Worm (Caenorhabditis elegans): ENCODE data around the gene dhhc-4.

dhhc-4 gene

DNA sequence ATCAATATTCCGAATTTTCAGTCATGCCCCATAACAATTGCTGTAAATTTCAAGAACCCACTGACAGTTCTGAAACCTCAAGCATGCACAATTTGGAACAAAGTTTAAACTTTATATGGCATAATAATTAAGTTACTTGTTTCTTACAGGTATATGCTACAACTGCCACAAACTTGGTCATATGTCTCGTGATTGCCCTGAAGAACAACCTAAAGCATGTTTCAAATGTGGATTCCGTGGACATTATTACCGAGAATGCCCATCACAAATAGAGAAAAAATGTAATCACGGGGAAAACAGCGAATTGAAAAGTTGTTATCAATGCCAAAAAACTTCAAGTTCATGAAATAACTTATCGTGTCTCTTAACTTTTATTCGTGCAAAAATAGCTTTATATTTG lies 45.4 kb upstream of the dhhc-4 start (continued):
- TF ChIP-seq tag-97 (GFP tag; IDR thresholded peaks at IDR 0.05) (no peak), skn-1 (tag; optimal IDR thresholded peaks at IDR 0.05) (no peak), arid-1 (GFP tag; conservative IDR thresholded peaks at IDR 0.05) (no peak), Y48G9A.11 (GFP tag; IDR thresholded peaks at IDR 0.05) (no peak), ceh-28 (tag; optimal IDR thresholded peaks at IDR 0.05) (no peak), dmd-6 (GFP tag; IDR thresholded peaks at IDR 0.05) (peak; percentile 44), daf-19 (GFP tag; conservative IDR thresholded peaks at IDR 0.05) (no peak), hlh-11 (tag; optimal IDR thresholded peaks at IDR 0.05) (peak; percentile 34), php-3 (GFP tag; IDR thresholded peaks at IDR 0.05) (0 out of 2 replicates have a peak, but pooled peaks have one; percentile 55), ztf-11 (tag; optimal IDR thresholded peaks at IDR 0.05) (no peak), nhr-10 (tag; optimal IDR thresholded peaks at IDR 0.05) (no peak), nhr-25 (tag; optimal IDR thresholded peaks at IDR 0.05; ENCODE audit: borderline replicate concordance, insufficient read depth) (no peak), unc-62 (GFP tag; optimal IDR thresholded peaks at IDR 0.05 in 1 of 2) (no peak), unc-62 (tag; optimal IDR thresholded peaks at IDR 0.05) (no peak), ceh-44 (GFP tag; IDR thresholded peaks at IDR 0.05) (no peak), ztf-7 (tag; optimal IDR thresholded peaks at IDR 0.05) (no peak)

- TF ChIP-seq nhr-11 (tag; optimal IDR thresholded peaks at IDR 0.05) (no peak), lsy-2 (tag; optimal IDR thresholded peaks at IDR 0.05) (peak in 1 of 2 experiments; percentile 6), dpl-1 (GFP tag; optimal IDR thresholded peaks at IDR 0.05) (peak; percentile 55), unc-130 (GFP tag; optimal IDR thresholded peaks at IDR 0.05) (no peak), hlh-30 (tag; optimal IDR thresholded peaks at IDR 0.05; ENCODE audit: insufficient read depth) (peak; percentile 39), daf-16 (GFP tag; optimal IDR thresholded peaks at IDR 0.05) (no peak), daf-16 (tag; optimal IDR thresholded peaks at IDR 0.05) (peak; percentile 19), fkh-10 (GFP tag; optimal IDR thresholded peaks at IDR 0.05) (no peak)
These were observed 44.9 kb upstream of the dhhc-4 start for ce11 chrIII:9912501-9912900.

DNA sequence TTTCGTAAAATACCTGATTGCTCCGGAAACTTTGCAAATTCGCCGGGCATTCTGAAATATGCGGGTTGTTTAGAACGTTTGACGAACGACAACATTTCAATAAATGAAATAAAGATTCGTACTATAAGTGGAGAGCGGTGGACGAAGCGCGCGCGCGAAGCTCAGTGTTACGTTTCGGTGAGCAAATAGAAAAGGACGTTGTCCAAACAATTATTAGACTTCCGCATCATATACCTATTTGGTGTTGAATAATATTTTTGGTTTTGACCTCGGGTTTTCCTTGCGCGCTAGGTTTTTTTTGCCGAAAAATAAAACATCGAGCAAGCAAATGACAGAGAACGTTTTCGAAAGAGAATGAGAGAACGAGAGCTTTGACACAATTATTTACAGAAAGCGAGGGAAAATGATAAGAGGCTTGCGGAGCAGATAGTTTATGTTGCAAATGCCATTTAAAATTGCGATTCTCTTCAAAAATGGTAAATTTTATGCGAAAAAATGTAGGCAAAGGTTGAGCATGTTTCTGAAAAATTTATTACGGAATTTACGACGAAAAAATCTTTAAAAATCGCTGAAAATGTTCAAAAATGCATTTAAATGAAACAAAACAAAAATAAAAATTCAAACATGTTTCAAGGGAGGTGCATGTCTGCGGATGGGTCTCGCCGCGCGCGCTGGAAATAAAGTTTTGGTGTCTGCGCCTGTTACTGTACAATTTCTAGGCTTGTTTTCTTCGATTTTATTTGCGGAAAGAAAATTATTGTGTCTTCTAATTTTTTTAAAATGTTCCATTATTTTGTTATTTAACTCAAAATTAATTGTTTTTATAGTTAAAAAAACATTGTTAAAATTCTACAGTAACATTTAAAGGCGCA lies 43.3 kb upstream of the dhhc-4 start, which contains the start of the genes cyld-1 and F40F12.9:
Gene cyld-1 (minus strand): TSS at position 51 of the 872 bp plus-strand sequence.
Gene F40F12.9 (plus strand): TSS at position 721 of the 872 bp plus-strand sequence.
- TF ChIP-seq pqm-1 (tag; optimal IDR thresholded peaks at IDR 0.05): peak; percentile 54
- peak; percentile 48; the same call in 1 of the 2 replicates for TF ChIP-seq dmd-6 (GFP tag; IDR thresholded peaks at IDR 0.05)
- TF ChIP-seq lin-39 (tag; optimal IDR thresholded peaks at IDR 0.05): no peak
- no peak for TF ChIP-seq nhr-11 (tag; optimal IDR thresholded peaks at IDR 0.05)
- peak; percentile 9 for TF ChIP-seq hlh-11 (tag; optimal IDR thresholded peaks at IDR 0.05)
- peak; percentile 15 for TF ChIP-seq nhr-77 (tag; optimal IDR thresholded peaks at IDR 0.05)
- TF ChIP-seq pha-4 (GFP tag; IDR thresholded peaks at IDR 0.05): no peak
- peak; percentile 62 for TF ChIP-seq pha-4 (tag; optimal IDR thresholded peaks at IDR 0.05)
- peak; percentile 1 for TF ChIP-seq dve-1 (tag; optimal IDR thresholded peaks at IDR 0.05; ENCODE audit: insufficient read depth)
- no peak for TF ChIP-seq daf-16 (GFP tag; optimal IDR thresholded peaks at IDR 0.05)
- peak; percentile 51 for TF ChIP-seq daf-16 (tag; optimal IDR thresholded peaks at IDR 0.05)

- TF ChIP-seq ceh-32 (tag; optimal IDR thresholded peaks at IDR 0.05; ENCODE audit: poor library complexity): no peak
- TF ChIP-seq zfp-3 (GFP tag; conservative IDR thresholded peaks at IDR 0.05): no peak
- TF ChIP-seq fkh-10 (GFP tag; optimal IDR thresholded peaks at IDR 0.05): no peak
- no peak for TF ChIP-seq madf-5 (GFP tag; IDR thresholded peaks at IDR 0.05)
- no peak for TF ChIP-seq ceh-44 (GFP tag; IDR thresholded peaks at IDR 0.05)
- peak; percentile 2 for TF ChIP-seq dve-1 (tag; optimal IDR thresholded peaks at IDR 0.05; ENCODE audit: insufficient read depth)
- no peak for TF ChIP-seq ZK546.5 (tag; optimal IDR thresholded peaks at IDR 0.05)
- no peak for TF ChIP-seq zip-2 (tag; optimal IDR thresholded peaks at IDR 0.05)
- TF ChIP-seq hlh-30 (tag; optimal IDR thresholded peaks at IDR 0.05; ENCODE audit: insufficient read depth): peak; percentile 7
- no peak for TF ChIP-seq daf-12 (tag; optimal IDR thresholded peaks at IDR 0.05)
- TF ChIP-seq mxl-2 (GFP tag; conservative IDR thresholded peaks at IDR 0.05): no peak
These were observed 41.2 kb upstream of the dhhc-4 start for ce11 chrIII:9908769-9909168.
